Fruit fly (Drosophila melanogaster): ENCODE measurements around the gene RabGGTb.

DNA sequence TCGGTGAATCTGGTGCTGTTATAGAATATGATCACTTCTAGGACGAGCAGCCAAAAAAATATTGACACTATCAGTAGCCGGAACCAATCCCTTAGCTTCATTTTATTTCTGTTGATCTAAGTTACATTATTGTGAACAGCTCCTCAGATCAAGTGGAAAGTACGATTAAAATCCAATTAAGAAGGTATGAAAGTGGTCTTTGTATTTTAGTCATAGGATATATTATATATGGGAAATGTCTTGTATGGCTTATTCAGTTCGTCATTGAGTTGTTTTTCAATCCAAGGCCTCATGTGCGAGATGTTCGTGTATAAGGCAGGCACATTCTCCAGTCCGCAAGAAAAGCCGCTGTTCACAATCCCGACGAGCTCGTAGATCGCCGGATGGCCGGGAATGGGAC is 34.5 kb upstream of the RabGGTb start, which contains the start of gene CG18558:
- TF ChIP-seq CG3407 (GFP tag; optimal IDR thresholded peaks at IDR 0.05) = no peak
- no peak for TF ChIP-seq zen (tag; optimal IDR thresholded peaks at IDR 0.05)
- TF ChIP-seq lola (GFP tag; optimal IDR thresholded peaks at IDR 0.05) = no peak
- TF ChIP-seq ATbp (GFP tag; optimal IDR thresholded peaks at IDR 0.05) = no peak
- TF ChIP-seq CG4282 (GFP tag; optimal IDR thresholded peaks at IDR 0.05) = no peak
- TF ChIP-seq lbe (GFP tag; optimal IDR thresholded peaks at IDR 0.05) = no peak
- no peak for TF ChIP-seq Kr (GFP tag; optimal IDR thresholded peaks at IDR 0.05)
- no peak for TF ChIP-seq Hr39 (optimal IDR thresholded peaks at IDR 0.05)
- TF ChIP-seq Dip3 (GFP tag; optimal IDR thresholded peaks at IDR 0.05) = no peak
- no peak for TF ChIP-seq ab (GFP tag; optimal IDR thresholded peaks at IDR 0.05)
- TF ChIP-seq CG5953 (GFP tag; IDR thresholded peaks at IDR 0.05) = no peak
- no peak for TF ChIP-seq CG15479 (GFP tag; optimal IDR thresholded peaks at IDR 0.05)
- TF ChIP-seq crp (GFP tag; optimal IDR thresholded peaks at IDR 0.05) = no peak

Data from whole organism, embryonic.